Fruit fly (Drosophila melanogaster) whole organism, wandering third instar larva: ENCODE measurements around the gene CG17917.

ENCODE experiments used
- N ChIP-seq: fragments of >200 bp; optimal IDR thresholded peaks from 2 replicates; lab custom pipeline; 2018; ENCODE audit warnings: missing biosample characterization, missing external identifiers, missing genetic modification characterization
- OdsH ChIP-seq: fragments of 200-800 bp; sonication (Bioruptor generic); optimal IDR thresholded peaks from 2 replicates; lab custom pipeline; 2016; ENCODE audit warnings: missing biosample characterization, mild to moderate bottlenecking, missing genetic modification characterization
- Vsx2 ChIP-seq: fragments of 200-300, 225-300 bp; sonication (Bioruptor generic); optimal IDR thresholded peaks from 2 replicates; lab custom pipeline; 2018; ENCODE audit warnings: missing biosample characterization, missing genetic modification characterization; ENCODE audit not compliant: partially characterized antibody
- dl ChIP-seq, 2 experiments: fragments of 175-275, 200-275 bp in 1 of 2; fragments of 200-275 bp in 1 of 2; sonication (Bioruptor generic); optimal IDR thresholded peaks; lab custom pipeline; 2018; ENCODE audit warnings: mild to moderate bottlenecking in 2 of 2, missing biosample characterization in 2 of 2, missing genetic modification characterization in 2 of 2, moderate library complexity in 2 of 2; ENCODE audit not compliant: partially characterized antibody in 2 of 2, insufficient read depth in 1 of 2
- fru ChIP-seq: fragments of 200-800 bp; sonication (Bioruptor generic); optimal IDR thresholded peaks from 3 replicates; lab custom pipeline; 2016; ENCODE audit warnings: missing biosample characterization, mild to moderate bottlenecking, missing genetic modification characterization
- lola ChIP-seq: fragments of >200 bp; optimal IDR thresholded peaks from 2 replicates; lab custom pipeline; 2017; ENCODE audit warnings: missing biosample characterization, missing genetic modification characterization
- sage ChIP-seq: fragments of 200-800 bp; sonication (Bioruptor generic); optimal IDR thresholded peaks from 2 replicates; lab custom pipeline; 2016; ENCODE audit warnings: missing biosample characterization, mild to moderate bottlenecking, missing genetic modification characterization

DNA sequence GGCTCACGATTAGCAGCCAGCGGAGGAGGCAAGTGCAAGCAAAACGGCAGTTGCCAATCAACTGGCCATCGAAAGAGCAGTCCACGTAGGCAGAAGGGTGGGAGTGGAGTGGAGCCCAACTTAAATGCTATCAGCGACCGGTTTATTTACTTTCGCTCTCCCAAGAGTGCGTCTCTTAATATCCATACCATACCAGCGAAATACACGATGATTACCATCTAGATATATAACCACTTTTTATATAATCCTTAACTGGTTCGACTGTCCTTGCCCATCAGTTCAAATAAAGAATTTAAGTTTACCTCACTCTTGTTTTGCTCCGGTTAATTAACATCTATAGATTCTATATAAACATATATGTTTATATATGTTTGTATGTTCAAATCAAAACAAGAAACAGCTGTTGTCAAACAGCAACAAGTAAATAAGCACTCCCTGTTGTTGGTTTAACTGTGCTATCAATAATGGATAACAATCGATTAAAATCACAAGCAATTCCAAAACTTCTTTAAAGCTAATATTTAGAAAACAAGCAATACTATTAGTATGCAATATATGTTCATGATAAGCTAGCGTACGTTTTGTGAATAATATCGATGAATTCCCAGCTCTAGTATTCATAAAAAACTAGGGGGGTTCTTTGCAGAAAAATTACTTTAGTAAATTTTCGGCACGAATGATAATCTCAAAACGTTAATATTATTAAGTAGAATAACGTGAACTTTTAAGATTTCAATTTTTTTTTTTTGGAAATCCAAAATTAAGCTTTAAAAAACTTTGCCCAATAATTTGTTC, 31.9 kb downstream of the CG17917 start:
- no peak for TF ChIP-seq dl (GFP tag; optimal IDR thresholded peaks at IDR 0.05; lab: Kevin White, UChicago; ENCODE audit: insufficient read depth in 1 of 2, partially characterized antibody in 2 of 2)
- TF ChIP-seq lola (GFP tag; lab: Kevin White, UChicago), result no peak
- no peak for TF ChIP-seq Vsx2 (GFP tag; lab: Kevin White, UChicago)
- TF ChIP-seq fru (GFP tag; lab: Kevin White, UChicago), result peak; percentile 41
- no peak for TF ChIP-seq N
- no peak for TF ChIP-seq sage (GFP tag; lab: Kevin White, UChicago)
- TF ChIP-seq OdsH, result peak; percentile 49
